Fruit fly (Drosophila melanogaster) whole organism, embryonic: ENCODE results near the gene CG43672.
A peak's percentile ranks its signal among the peaks of the same experiment; 100 is the strongest.

ENCODE experiments used
- CG16779 ChIP-seq: fragments of 200-800 bp; sonication (Bioruptor generic); IDR thresholded peaks from 2 replicates; pipeline ENCODE4 v1.3.6; 2022; ENCODE audit warnings: missing biosample characterization, missing genetic modification characterization
- CG4328 ChIP-seq: fragments of 200-800 bp; sonication (Bioruptor generic); optimal IDR thresholded peaks from 3 replicates; lab custom pipeline; 2017; ENCODE audit warnings: missing biosample characterization, missing genetic modification reagents, missing genetic modification characterization
- CG7372 ChIP-seq: fragments of 200-800 bp; sonication (Bioruptor generic); IDR thresholded peaks from 2 replicates; pipeline ENCODE4 v1.3.6; 2022; ENCODE audit warnings: missing biosample characterization, missing genetic modification characterization
- CG8359 ChIP-seq: fragments of 200-800 bp; sonication (Bioruptor generic); optimal IDR thresholded peaks from 2 replicates; lab custom pipeline; 2017; ENCODE audit warnings: missing biosample characterization, mild to moderate bottlenecking, missing genetic modification characterization, borderline replicate concordance
- bbx ChIP-seq: fragments of 200-800 bp; sonication (Bioruptor generic); IDR thresholded peaks from 2 replicates; pipeline ENCODE4 v1.3.6; 2022; ENCODE audit warnings: missing biosample characterization, missing genetic modification characterization; ENCODE audit not compliant: partially characterized antibody
- kay ChIP-seq: fragments of 200-800 bp; sonication (Bioruptor generic); optimal IDR thresholded peaks from 2 replicates; lab custom pipeline; 2016; ENCODE audit warnings: missing biosample characterization, missing genetic modification characterization
- pfk ChIP-seq: fragments of 200-800 bp; sonication (Bioruptor generic); optimal IDR thresholded peaks from 2 replicates; lab custom pipeline; 2018; ENCODE audit warnings: missing biosample characterization, mild to moderate bottlenecking, missing genetic modification characterization, moderate library complexity

DNA sequence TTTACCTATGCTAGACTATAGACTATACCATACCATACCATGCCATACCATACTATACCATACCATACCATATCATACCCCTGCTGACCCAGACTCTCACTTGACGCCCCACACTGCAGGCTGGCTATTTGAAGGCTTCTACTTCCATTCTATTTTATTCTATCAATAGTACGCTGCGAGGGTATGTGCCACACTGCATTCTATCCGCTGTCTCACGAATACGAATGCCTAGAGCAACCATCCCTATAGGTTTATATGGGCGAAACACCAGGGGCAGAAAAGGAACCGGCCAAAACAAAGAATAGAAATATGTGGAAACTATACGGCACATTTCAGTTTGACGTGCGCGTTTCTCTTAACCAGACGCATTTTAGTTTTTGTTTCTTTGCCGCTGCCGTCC lies 45.1 kb downstream of the CG43672 start:
- TF ChIP-seq CG8359 (GFP tag; lab: Kevin White, UChicago) (no peak), pfk (GFP tag; lab: Kevin White, UChicago) (peak; percentile 40), kay (GFP tag; lab: Kevin White, UChicago) (no peak), CG4328 (GFP tag; lab: Kevin White, UChicago) (no peak), CG7372 (GFP tag; lab: Robert Waterston, UW) (no peak), CG16779 (GFP tag; lab: Robert Waterston, UW) (no peak), bbx (GFP tag; lab: Robert Waterston, UW) (peak; percentile 46; the same call in 1 of the 2 replicates)
